Worm (Caenorhabditis elegans): ENCODE measurements around the gene Y43C5A.7.

Gene Y43C5A.7

DNA sequence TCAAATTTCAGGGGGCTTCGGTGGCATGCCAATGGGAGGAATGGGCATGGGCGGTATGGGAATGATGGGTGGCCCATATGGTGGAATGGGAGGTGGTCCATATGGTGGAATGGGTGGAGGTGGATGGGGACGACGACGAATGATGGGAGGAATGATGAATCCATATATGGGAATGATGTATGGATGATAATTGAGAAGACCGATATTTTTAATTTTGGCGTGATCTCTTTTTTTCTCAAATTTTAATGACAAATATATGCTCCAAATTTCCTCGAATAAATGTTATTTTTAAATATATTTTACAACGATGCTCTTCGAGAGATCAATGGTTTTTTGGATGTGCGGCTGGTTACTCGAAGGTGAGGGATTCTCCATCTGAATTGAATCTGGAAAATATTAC is 656 bp downstream of the Y43C5A.7 start, which contains the start of gene Y43C5A.4:
Gene Y43C5A.4, plus strand, starts transcription at position 301 of the 400 bp plus-strand sequence.
- no peak for TF ChIP-seq sdc-2 (tag; optimal IDR thresholded peaks at IDR 0.05)
- no peak for TF ChIP-seq pag-3 (tag; optimal IDR thresholded peaks at IDR 0.05; ENCODE audit: borderline replicate concordance)
- TF ChIP-seq ets-4 (tag; optimal IDR thresholded peaks at IDR 0.05), result no peak
- no peak for TF ChIP-seq sox-2 (GFP tag; IDR thresholded peaks at IDR 0.05)
- TF ChIP-seq ceh-30 (tag; optimal IDR thresholded peaks at IDR 0.05), result no peak
- TF ChIP-seq fkh-6 (tag; optimal IDR thresholded peaks at IDR 0.05), result no peak
- TF ChIP-seq unc-42 (tag; optimal IDR thresholded peaks at IDR 0.05), result no peak
- TF ChIP-seq ttx-3 (tag; optimal IDR thresholded peaks at IDR 0.05), result no peak
- no peak for TF ChIP-seq pros-1 (tag; optimal IDR thresholded peaks at IDR 0.05)
- TF ChIP-seq nfya-1 (tag; optimal IDR thresholded peaks at IDR 0.05), result no peak
- TF ChIP-seq K02D7.2 (tag; optimal IDR thresholded peaks at IDR 0.05), result no peak
- no peak for TF ChIP-seq ceh-34 (tag; optimal IDR thresholded peaks at IDR 0.05)
- no peak for TF ChIP-seq ceh-45 (GFP tag; IDR thresholded peaks at IDR 0.05)
- no peak for TF ChIP-seq pqm-1 (tag; optimal IDR thresholded peaks at IDR 0.05)
- no peak for TF ChIP-seq K09A11.1 (tag; optimal IDR thresholded peaks at IDR 0.05; ENCODE audit: insufficient read depth)
- no peak for TF ChIP-seq elt-2 (tag; optimal IDR thresholded peaks at IDR 0.05)
- TF ChIP-seq pat-9 (tag; optimal IDR thresholded peaks at IDR 0.05), result no peak

DNA sequence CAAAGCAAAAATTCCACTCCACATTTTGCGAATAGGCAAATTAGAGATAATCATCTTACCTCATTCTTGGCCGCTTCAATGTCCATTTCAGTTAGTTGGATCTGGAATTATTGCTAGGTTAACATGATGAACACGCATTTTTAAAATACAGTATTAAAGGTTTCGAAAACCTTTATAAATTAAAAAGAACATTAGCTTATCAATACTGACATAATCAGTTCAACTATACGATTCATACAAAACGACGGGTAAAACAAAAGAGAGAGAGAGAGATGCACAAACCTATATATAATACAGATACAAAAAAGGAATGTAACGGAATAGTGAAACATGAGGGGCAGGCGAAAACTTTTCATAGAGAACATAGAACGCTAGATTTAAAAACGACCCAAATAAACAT is 4.4 kb downstream of the Y43C5A.7 start, which contains the start of gene thk-1:
Gene thk-1, minus strand, starts transcription at position 101 of the 400 bp plus-strand sequence.
- TF ChIP-seq hlh-15 (tag; optimal IDR thresholded peaks at IDR 0.05) (no peak), pha-2 (tag; optimal IDR thresholded peaks at IDR 0.05) (no peak), hlh-6 (tag; optimal IDR thresholded peaks at IDR 0.05) (no peak), fkh-10 (GFP tag; optimal IDR thresholded peaks at IDR 0.05) (no peak), pag-3 (tag; optimal IDR thresholded peaks at IDR 0.05; ENCODE audit: borderline replicate concordance) (no peak), ref-2 (tag; optimal IDR thresholded peaks at IDR 0.05) (no peak), ceh-2 (tag; optimal IDR thresholded peaks at IDR 0.05) (no peak), nfya-1 (tag; optimal IDR thresholded peaks at IDR 0.05) (no peak), sox-2 (GFP tag; IDR thresholded peaks at IDR 0.05) (no peak), ceh-19 (GFP tag; optimal IDR thresholded peaks at IDR 0.05) (no peak), ama-1 (optimal IDR thresholded peaks at IDR 0.05) (no peak), unc-42 (tag; optimal IDR thresholded peaks at IDR 0.05) (no peak), ceh-48 (tag; optimal IDR thresholded peaks at IDR 0.05) (no peak), ceh-9 (tag; optimal IDR thresholded peaks at IDR 0.05) (no peak), ahr-1 (tag; optimal IDR thresholded peaks at IDR 0.05) (no peak), nhr-232 (tag; optimal IDR thresholded peaks at IDR 0.05) (no peak), hlh-30 (tag; optimal IDR thresholded peaks at IDR 0.05; ENCODE audit: insufficient read depth) (no peak), pat-9 (tag; optimal IDR thresholded peaks at IDR 0.05) (no peak), Y22D7AL.16 (tag; optimal IDR thresholded peaks at IDR 0.05) (no peak), madf-2 (tag; optimal IDR thresholded peaks at IDR 0.05) (no peak)

DNA sequence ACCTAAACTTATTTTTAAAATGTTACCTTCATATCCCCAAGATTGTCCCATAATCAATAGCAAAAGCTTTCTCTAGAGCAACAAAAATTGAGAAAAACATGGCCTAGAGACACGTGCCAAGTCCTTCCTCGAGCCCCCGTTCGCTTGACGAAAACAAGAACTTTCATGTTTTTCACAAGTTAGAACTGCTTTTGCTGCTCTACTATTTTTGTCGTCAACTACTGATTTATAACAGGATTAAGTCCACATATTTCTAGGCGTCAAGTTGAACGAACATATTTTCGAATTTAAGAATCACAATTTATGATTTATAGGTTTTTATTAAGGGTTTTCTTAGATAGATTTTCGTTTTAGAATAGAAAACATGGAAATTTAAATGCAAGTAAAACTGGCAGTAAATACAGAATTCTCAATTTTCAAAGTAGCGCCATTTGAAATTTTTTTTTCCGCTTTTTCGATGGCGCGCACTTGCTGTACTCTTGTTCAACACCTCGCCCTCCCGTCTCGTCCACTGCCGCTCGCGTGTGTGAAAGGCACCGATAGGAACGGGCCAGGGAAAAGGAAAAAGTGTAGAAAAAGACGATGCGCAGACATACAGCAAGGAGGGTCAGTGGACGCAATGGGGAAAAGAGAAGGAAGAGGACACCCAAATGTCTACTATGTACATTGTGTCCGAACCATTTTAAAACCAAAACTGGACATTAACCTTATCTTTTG is 7.3 kb downstream of the Y43C5A.7 start, which contains the start of gene rad-51:
Gene rad-51, minus strand, starts transcription at position 51 of the 717 bp plus-strand sequence.
- peak; percentile 14 for TF ChIP-seq rnt-1 (tag; optimal IDR thresholded peaks at IDR 0.05)
- peak; percentile 54 for TF ChIP-seq ceh-31 (tag; optimal IDR thresholded peaks at IDR 0.05)
- peak; percentile 84 for TF ChIP-seq nfya-1 (tag; optimal IDR thresholded peaks at IDR 0.05)
- peak; percentile 6 for TF ChIP-seq ceh-18 (tag; optimal IDR thresholded peaks at IDR 0.05)
- no peak for TF ChIP-seq sox-2 (GFP tag; IDR thresholded peaks at IDR 0.05)
- TF ChIP-seq ceh-34 (tag; optimal IDR thresholded peaks at IDR 0.05), result peak; percentile 12
- TF ChIP-seq mec-3 (tag; optimal IDR thresholded peaks at IDR 0.05; ENCODE audit: borderline replicate concordance), result no peak
- TF ChIP-seq F13H6.1 (tag; optimal IDR thresholded peaks at IDR 0.05), result peak; percentile 12
- peak; percentile 65 for TF ChIP-seq tbx-2 (tag; optimal IDR thresholded peaks at IDR 0.05)
- no peak for TF ChIP-seq ceh-19 (GFP tag; optimal IDR thresholded peaks at IDR 0.05)
- no peak for TF ChIP-seq zip-5 (tag; optimal IDR thresholded peaks at IDR 0.05)
- no peak for TF ChIP-seq sdc-2 (tag; optimal IDR thresholded peaks at IDR 0.05)
- peak; percentile 42 for TF ChIP-seq unc-42 (tag; optimal IDR thresholded peaks at IDR 0.05)

All from whole organism, late embryonic.